Fruit fly (Drosophila melanogaster): Measurements from ENCODE around the gene TAF1B.

Gene TAF1B

DNA sequence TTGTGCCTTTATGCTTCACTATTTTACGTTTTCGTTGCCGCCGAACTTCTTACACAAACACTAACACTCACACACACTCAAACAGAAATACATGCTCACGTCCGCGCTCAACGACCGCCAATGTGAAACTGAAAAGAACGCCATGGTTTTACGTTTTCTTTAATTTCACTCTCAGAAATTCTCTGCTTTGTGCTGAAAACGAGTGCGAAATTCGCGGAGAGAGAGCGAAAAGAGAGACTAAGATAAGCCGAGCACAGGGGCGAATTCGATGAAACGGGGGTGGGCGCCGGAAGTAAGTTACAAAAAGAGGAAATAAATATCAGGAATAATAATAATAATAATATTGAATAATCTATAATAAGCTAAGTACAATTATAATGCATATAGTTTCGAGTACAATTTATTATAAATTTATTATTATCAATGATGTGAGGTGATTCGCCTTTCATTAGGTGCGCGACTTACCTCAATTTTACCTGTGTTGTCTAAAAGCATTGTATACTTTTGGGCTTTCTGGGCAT is 26.4 kb upstream of the TAF1B start, which contains the start of gene Best1 (continued):
- peak; percentile 89 for TF ChIP-seq ara (GFP tag; IDR thresholded peaks at IDR 0.05)
- peak; percentile 43 for TF ChIP-seq Mes4 (GFP tag; optimal IDR thresholded peaks at IDR 0.05)
- TF ChIP-seq Abd-B (GFP tag; optimal IDR thresholded peaks at IDR 0.05) = peak; percentile 87
- peak; percentile 34 for TF ChIP-seq sima (GFP tag; optimal IDR thresholded peaks at IDR 0.05)
- peak; percentile 85 for TF ChIP-seq trem (tag; optimal IDR thresholded peaks at IDR 0.05)
- peak; percentile 77 for TF ChIP-seq CG8765 (GFP tag; IDR thresholded peaks at IDR 0.05)
- TF ChIP-seq CG31388 (GFP tag; optimal IDR thresholded peaks at IDR 0.05) = peak; percentile 82
- peak; percentile 74 for TF ChIP-seq Antp (GFP tag; optimal IDR thresholded peaks at IDR 0.05)
- TF ChIP-seq hbn (GFP tag; IDR thresholded peaks at IDR 0.05; ENCODE audit: partially characterized antibody) = peak; percentile 55
- TF ChIP-seq Sin3A (optimal IDR thresholded peaks at IDR 0.05) = no peak
- no peak for TF ChIP-seq gfzf (GFP tag; optimal IDR thresholded peaks at IDR 0.05)
- peak; percentile 76 for TF ChIP-seq vfl (GFP tag; optimal IDR thresholded peaks at IDR 0.05)

DNA sequence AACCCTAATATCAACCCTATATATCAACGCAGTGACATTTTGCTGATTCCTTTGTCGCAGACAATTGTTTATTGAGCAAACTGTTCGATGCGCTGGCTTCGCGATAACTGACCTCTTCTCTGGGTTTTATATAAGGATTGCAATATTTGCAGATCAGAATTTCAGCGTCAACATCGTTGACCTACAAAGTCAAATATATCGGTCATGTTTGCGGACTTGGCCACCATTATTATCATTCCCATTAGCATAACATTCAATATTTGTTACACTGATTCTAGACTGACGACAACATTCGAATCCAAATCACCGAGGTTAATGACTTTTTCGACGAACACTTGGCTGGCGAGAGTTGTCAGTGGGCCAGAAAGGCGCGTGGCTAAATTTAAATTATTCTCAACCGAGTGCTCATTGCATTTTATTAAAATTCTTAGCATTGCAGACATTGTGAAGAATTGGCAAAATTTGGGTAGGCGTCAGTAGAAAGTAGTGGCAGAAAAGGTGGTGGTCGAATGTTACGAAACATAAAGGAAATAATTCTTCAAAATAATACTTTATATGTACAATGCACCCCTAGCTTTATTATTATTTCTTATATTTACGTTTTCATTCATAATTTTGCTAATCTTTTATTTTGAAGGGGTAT is 25.3 kb upstream of the TAF1B start:
- TF ChIP-seq crp (GFP tag; optimal IDR thresholded peaks at IDR 0.05) (no peak), CG2199 (GFP tag; IDR thresholded peaks at IDR 0.05) (0 out of 3 replicates have a peak, but pooled peaks have one; percentile 36), HLH54F (GFP tag; optimal IDR thresholded peaks at IDR 0.05) (no peak), peb (GFP tag; IDR thresholded peaks at IDR 0.05) (no peak), stwl (tag; optimal IDR thresholded peaks at IDR 0.05) (no peak), CG11085 (GFP tag; IDR thresholded peaks at IDR 0.05) (0 out of 2 replicates have a peak, but pooled peaks have one; percentile 1), CG1603 (tag; optimal IDR thresholded peaks at IDR 0.05) (peak; percentile 25), CG34422 (GFP tag; IDR thresholded peaks at IDR 0.05) (no peak), Drgx (GFP tag; IDR thresholded peaks at IDR 0.05) (0 out of 2 replicates have a peak, but pooled peaks have one; percentile 19), CG31388 (GFP tag; optimal IDR thresholded peaks at IDR 0.05) (no peak), Camta (GFP tag; optimal IDR thresholded peaks at IDR 0.05) (no peak), sim (GFP tag; IDR thresholded peaks at IDR 0.05) (0 out of 2 replicates have a peak, but pooled peaks have one; percentile 53), CG1024 (GFP tag; IDR thresholded peaks at IDR 0.05) (no peak), otp (GFP tag; IDR thresholded peaks at IDR 0.05) (peak; percentile 34; the same call in 1 of the 3 replicates), Pdp1 (GFP tag; optimal IDR thresholded peaks at IDR 0.05) (peak in 1 of 2 experiments; percentile 16), CG5245 (GFP tag; optimal IDR thresholded peaks at IDR 0.05) (peak; percentile 7), CG6175 (GFP tag; IDR thresholded peaks at IDR 0.05) (no peak), fd102C (GFP tag; optimal IDR thresholded peaks at IDR 0.05) (peak; percentile 32), CrebB (tag; optimal IDR thresholded peaks at IDR 0.05) (no peak), CG6813 (GFP tag; optimal IDR thresholded peaks at IDR 0.05) (peak; percentile 44), sens (GFP tag) (peak; percentile 85), CG15696 (tag; optimal IDR thresholded peaks at IDR 0.05) (peak; percentile 6), CG2129 (GFP tag; IDR thresholded peaks at IDR 0.05; ENCODE audit: partially characterized antibody) (no peak), E2f1 (GFP tag; IDR thresholded peaks at IDR 0.05) (no peak), shn (GFP tag; optimal IDR thresholded peaks at IDR 0.05) (no peak), CG2678 (tag; optimal IDR thresholded peaks at IDR 0.05) (no peak), zfh1 (GFP tag; IDR thresholded peaks at IDR 0.05) (peak; percentile 14; the same call in 1 of the 3 replicates), CG31224 (GFP tag; IDR thresholded peaks at IDR 0.05) (no peak), CG7839 (tag; optimal IDR thresholded peaks at IDR 0.05) (no peak), CG43689 (GFP tag; IDR thresholded peaks at IDR 0.05) (no peak), CG2202 (tag; optimal IDR thresholded peaks at IDR 0.05) (peak; percentile 38), gcm (GFP tag; optimal IDR thresholded peaks at IDR 0.05) (no peak), Xrp1 (GFP tag; IDR thresholded peaks at IDR 0.05) (0 out of 2 replicates have a peak, but pooled peaks have one; percentile 10)
